Fruit fly (Drosophila melanogaster) whole organism: ENCODE measurements around the gene ash2.

ENCODE experiments used
- CG8478 ChIP-seq: fragments of >200 bp; optimal IDR thresholded peaks from 2 replicates; lab custom pipeline; 2018; ENCODE audit warnings: inconsistent platforms
- Dll ChIP-seq: fragments of >200 bp; optimal IDR thresholded peaks from 2 replicates; lab custom pipeline; 2017
- EcR ChIP-seq, 2 experiments: fragments of >200 bp; optimal IDR thresholded peaks; 2 replicates each; lab custom pipeline; 2017; ENCODE audit warnings: missing biosample characterization in 2 of 2, missing genetic modification characterization in 2 of 2, missing genetic modification reagents in 2 of 2
- pan ChIP-seq: fragments of >200 bp; optimal IDR thresholded peaks from 2 replicates; lab custom pipeline; 2017
- psq ChIP-seq: fragments of >200 bp; optimal IDR thresholded peaks from 2 replicates; lab custom pipeline; 2017
- usp ChIP-seq: fragments of >200 bp; optimal IDR thresholded peaks from 2 replicates; lab custom pipeline; 2017; ENCODE audit warnings: missing biosample characterization, missing genetic modification characterization, mixed read lengths

Gene ash2

DNA sequence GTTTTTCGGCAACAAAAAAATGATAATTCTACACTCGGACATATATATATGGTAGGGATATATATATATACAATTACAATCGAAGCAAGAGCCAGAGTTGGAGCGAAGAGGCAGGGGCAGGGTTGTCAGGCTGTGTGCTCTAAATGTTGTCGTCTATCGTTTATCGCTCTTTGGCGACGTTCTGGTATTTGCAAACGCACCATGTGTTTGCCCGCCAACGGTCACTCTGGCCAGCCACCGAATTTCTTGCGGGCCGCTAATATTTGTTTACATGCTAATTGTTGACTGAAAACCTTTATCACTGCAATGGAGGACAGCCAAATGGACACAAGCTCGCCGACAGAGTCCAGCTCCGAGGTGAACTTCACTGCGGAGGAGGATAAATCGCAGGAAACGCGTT lies at the start of gene ash2, which contains the start of gene puf:
Gene ash2 (plus strand): TSS at position 203 of the 400 bp plus-strand sequence.
Gene puf (minus strand): TSS at position 121 of the 400 bp plus-strand sequence.
- TF ChIP-seq Dll (lab: Kevin White, UChicago) (no peak), psq (lab: Kevin White, UChicago) (no peak), usp (GFP tag; lab: Kevin White, UChicago) (no peak), EcR (GFP tag; optimal IDR thresholded peaks at IDR 0.05; lab: Kevin White, UChicago) (no peak), pan (lab: Kevin White, UChicago) (no peak), CG8478 (lab: Kevin White, UChicago) (no peak)

- TF ChIP-seq EcR (GFP tag; optimal IDR thresholded peaks at IDR 0.05; lab: Kevin White, UChicago) (no peak), pan (lab: Kevin White, UChicago) (no peak), Dll (lab: Kevin White, UChicago) (no peak), psq (lab: Kevin White, UChicago) (no peak), usp (GFP tag; lab: Kevin White, UChicago) (no peak), CG8478 (lab: Kevin White, UChicago) (no peak)
Observed at dm6 chr3R:24601069-24601468, 48.9 kb upstream of the ash2 start.

DNA sequence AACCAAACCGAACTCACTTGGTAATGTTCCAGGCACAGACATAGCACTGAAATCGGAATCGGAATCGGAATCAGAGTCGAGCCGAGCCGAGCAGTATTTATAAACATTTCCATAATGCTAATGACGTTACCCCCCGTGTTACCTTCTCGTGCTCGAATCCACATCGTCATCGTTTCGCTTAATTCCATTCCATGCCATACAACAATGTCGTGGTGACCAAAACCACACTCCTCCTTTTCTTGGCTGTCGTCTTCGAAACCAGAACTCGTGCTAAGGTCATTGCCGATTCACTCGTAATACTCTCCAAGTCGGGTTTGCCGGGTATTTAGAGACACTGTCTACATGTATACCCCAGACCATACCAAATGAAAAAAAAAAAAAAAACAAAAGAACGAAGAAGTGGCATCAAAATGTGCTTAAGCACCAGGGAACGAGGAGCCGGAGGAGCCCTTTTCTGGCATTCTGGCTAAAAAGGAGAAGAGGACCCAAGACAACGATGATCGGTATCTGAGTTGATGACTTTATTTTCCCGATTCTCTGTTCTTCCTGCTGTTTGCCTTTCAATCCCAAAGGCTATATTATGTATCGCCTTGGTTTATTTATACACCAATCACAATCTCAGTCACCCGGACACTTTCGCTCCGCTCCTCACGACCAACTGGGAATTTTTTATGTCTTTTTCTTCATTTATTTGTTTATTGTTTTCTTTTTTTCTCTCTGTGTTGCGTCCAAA lies 46.4 kb upstream of the ash2 start:
- TF ChIP-seq psq (lab: Kevin White, UChicago) (no peak), EcR (GFP tag; optimal IDR thresholded peaks at IDR 0.05; lab: Kevin White, UChicago) (no peak), pan (lab: Kevin White, UChicago) (no peak), usp (GFP tag; lab: Kevin White, UChicago) (no peak), Dll (lab: Kevin White, UChicago) (no peak)

DNA sequence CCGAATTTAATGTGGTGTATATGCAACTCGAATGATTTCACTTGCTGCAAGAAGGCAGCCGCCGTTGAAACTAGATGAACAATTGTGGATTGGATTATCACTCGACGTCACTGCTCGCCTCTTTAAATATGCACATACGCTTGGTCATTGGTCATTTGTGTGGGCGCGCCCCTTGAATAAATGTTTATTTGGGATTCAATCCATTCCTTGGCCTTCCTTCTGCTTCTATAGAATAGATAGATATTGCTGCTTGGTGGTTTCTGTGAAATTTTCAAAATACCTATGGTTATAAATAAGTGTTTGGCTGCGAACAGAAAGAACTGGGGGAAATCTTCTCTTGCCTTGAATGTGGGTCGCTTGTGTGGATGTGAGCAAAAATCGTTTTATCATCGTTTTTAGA lies 45.8 kb upstream of the ash2 start:
- no peak for TF ChIP-seq EcR (GFP tag; optimal IDR thresholded peaks at IDR 0.05; lab: Kevin White, UChicago)
- TF ChIP-seq Dll (lab: Kevin White, UChicago): no peak
- TF ChIP-seq CG8478 (lab: Kevin White, UChicago): no peak
- TF ChIP-seq pan (lab: Kevin White, UChicago): no peak
- TF ChIP-seq usp (GFP tag; lab: Kevin White, UChicago): no peak
- no peak for TF ChIP-seq psq (lab: Kevin White, UChicago)

DNA sequence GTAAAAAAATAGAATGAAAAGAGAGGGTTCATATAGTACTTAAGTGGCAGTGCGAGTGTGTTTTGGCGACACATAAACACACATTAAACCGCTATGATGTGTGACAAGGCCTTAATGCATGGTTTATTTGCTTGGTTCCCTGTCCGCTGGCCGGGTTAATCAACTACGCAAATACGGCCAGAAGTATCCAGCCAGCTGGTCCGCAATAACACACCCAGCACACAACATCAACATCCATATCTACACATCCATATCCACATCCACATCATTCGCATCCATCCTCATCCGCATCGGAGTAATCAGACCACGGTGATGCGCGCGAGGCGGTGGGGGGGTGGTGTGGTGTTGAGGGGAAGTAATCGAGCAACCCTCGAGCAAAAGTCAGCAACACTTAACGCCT lies 43.1 kb upstream of the ash2 start:
- TF ChIP-seq EcR (GFP tag; optimal IDR thresholded peaks at IDR 0.05; lab: Kevin White, UChicago) (no peak), CG8478 (lab: Kevin White, UChicago) (no peak), psq (lab: Kevin White, UChicago) (no peak), pan (lab: Kevin White, UChicago) (no peak), Dll (lab: Kevin White, UChicago) (no peak), usp (GFP tag; lab: Kevin White, UChicago) (no peak)

DNA sequence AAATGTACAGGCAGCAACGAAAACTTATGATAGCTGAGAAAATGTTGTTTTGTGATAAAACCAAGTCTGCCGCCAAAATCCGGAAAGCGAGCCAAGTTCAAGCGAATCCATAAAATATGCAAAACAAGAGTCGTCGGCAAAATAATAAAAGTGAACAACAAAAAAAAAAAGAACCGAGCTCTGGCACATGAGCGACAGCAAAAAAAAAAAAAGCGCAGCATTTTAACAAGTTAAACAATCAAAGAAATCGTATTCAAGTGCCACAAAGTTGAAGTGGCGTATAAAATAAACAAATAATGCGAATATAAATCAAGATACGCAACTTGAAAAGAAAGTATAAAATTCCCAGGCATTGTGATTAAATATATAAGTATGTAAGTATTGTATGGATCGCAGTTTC lies 41.6 kb upstream of the ash2 start:
- TF ChIP-seq psq (lab: Kevin White, UChicago) (no peak), EcR (GFP tag; optimal IDR thresholded peaks at IDR 0.05; lab: Kevin White, UChicago) (no peak), Dll (lab: Kevin White, UChicago) (no peak), usp (GFP tag; lab: Kevin White, UChicago) (no peak), pan (lab: Kevin White, UChicago) (no peak)

- TF ChIP-seq CG8478 (lab: Kevin White, UChicago) (no peak), Dll (lab: Kevin White, UChicago) (no peak), psq (lab: Kevin White, UChicago) (no peak), EcR (GFP tag; optimal IDR thresholded peaks at IDR 0.05; lab: Kevin White, UChicago) (no peak), usp (GFP tag; lab: Kevin White, UChicago) (no peak), pan (lab: Kevin White, UChicago) (no peak)
Observed at dm6 chr3R:24613819-24614706, 35.9 kb upstream of the ash2 start.

dm6 chr3R:24614707-24615022 lies 35.3 kb upstream of the ash2 start:
- TF ChIP-seq Dll (lab: Kevin White, UChicago) (no peak), pan (lab: Kevin White, UChicago) (no peak), CG8478 (lab: Kevin White, UChicago) (no peak), EcR (GFP tag; optimal IDR thresholded peaks at IDR 0.05; lab: Kevin White, UChicago) (no peak), psq (lab: Kevin White, UChicago) (no peak), usp (GFP tag; lab: Kevin White, UChicago) (no peak)

DNA sequence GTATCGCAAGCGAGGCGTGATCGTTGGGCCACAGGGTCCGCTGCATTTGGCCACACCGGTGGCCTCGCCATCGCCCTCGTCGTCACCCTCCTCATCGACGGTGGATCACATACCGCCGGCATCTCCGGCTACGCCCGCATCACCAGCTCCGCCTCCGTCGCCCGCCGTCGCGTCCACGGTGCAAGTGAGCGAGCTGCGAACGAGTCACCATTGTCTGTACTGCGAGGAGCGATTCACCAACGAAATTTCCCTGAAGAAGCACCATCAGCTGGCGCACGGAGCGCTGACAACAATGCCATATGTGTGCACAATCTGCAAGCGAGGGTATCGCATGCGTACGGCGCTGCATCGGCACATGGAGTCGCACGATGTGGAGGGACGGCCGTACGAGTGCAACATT lies 29.4 kb upstream of the ash2 start:
- no peak for TF ChIP-seq psq (lab: Kevin White, UChicago)
- no peak for TF ChIP-seq usp (GFP tag; lab: Kevin White, UChicago)
- TF ChIP-seq CG8478 (lab: Kevin White, UChicago): no peak
- no peak for TF ChIP-seq EcR (GFP tag; optimal IDR thresholded peaks at IDR 0.05; lab: Kevin White, UChicago)
- no peak for TF ChIP-seq Dll (lab: Kevin White, UChicago)
- TF ChIP-seq pan (lab: Kevin White, UChicago): no peak

- TF ChIP-seq CG8478 (lab: Kevin White, UChicago) (no peak), EcR (GFP tag; optimal IDR thresholded peaks at IDR 0.05; lab: Kevin White, UChicago) (no peak), Dll (lab: Kevin White, UChicago) (no peak), pan (lab: Kevin White, UChicago) (no peak), usp (GFP tag; lab: Kevin White, UChicago) (no peak), psq (lab: Kevin White, UChicago) (no peak)
Observed at dm6 chr3R:24625517-24625925, 24.4 kb upstream of the ash2 start, which contains the start of the genes Syx18 and atl. Syx18 (minus strand) TSS chr3R:24625562. atl (plus strand) TSS chr3R:24625671.
